Fruit fly (Drosophila melanogaster) whole organism, wandering third instar larva: Measurements from ENCODE around the gene CG43844.

Experiments used
- Abd-B ChIP-seq: fragments of >200 bp; optimal IDR thresholded peaks from 2 replicates; lab custom pipeline; 2017; ENCODE audit warnings: missing biosample characterization, missing genetic modification characterization
- CG32264 ChIP-seq: fragments of 200-800 bp; sonication (Bioruptor generic); optimal IDR thresholded peaks from 2 replicates; lab custom pipeline; 2016; ENCODE audit warnings: missing biosample characterization, missing genetic modification characterization
- CG9705 ChIP-seq: fragments of 200-800 bp; sonication (Bioruptor generic); optimal IDR thresholded peaks from 2 replicates; lab custom pipeline; 2018; ENCODE audit warnings: missing biosample characterization, mild to moderate bottlenecking, missing genetic modification characterization
- CrebA ChIP-seq: fragments of 200-800 bp; sonication (Bioruptor generic); optimal IDR thresholded peaks from 2 replicates; lab custom pipeline; 2016; ENCODE audit warnings: missing biosample characterization, mild to moderate bottlenecking, missing genetic modification characterization, borderline replicate concordance
- Dfd ChIP-seq: fragments of >200 bp; optimal IDR thresholded peaks from 2 replicates; lab custom pipeline; 2017; ENCODE audit warnings: missing biosample characterization, missing genetic modification characterization
- Dif ChIP-seq: fragments of 200-275, 200-300 bp; sonication (Bioruptor generic); optimal IDR thresholded peaks from 2 replicates; lab custom pipeline; 2018; ENCODE audit warnings: missing biosample characterization, missing genetic modification characterization; ENCODE audit not compliant: partially characterized antibody
- GATAd ChIP-seq: sonication (Bioruptor generic); optimal IDR thresholded peaks from 2 replicates; lab custom pipeline; 2016; ENCODE audit warnings: missing biosample characterization, missing genetic modification characterization
- HLH106 ChIP-seq: fragments of 200-800 bp; optimal IDR thresholded peaks from 3 replicates; lab custom pipeline; 2019; ENCODE audit warnings: missing biosample characterization, mild to moderate bottlenecking, missing genetic modification characterization, moderate library complexity
- Hnf4 ChIP-seq: fragments of 200-800 bp; sonication (Bioruptor generic); optimal IDR thresholded peaks from 2 replicates; lab custom pipeline; 2016; ENCODE audit warnings: missing biosample characterization, mild to moderate bottlenecking, missing genetic modification characterization
- Hr78 ChIP-seq: fragments of >200 bp; optimal IDR thresholded peaks from 2 replicates; lab custom pipeline; 2017; ENCODE audit warnings: missing biosample characterization, missing genetic modification characterization
- Hr83 ChIP-seq: fragments of 200-300 bp; sonication (Bioruptor generic); optimal IDR thresholded peaks from 2 replicates; lab custom pipeline; 2016; ENCODE audit warnings: missing biosample characterization, mild to moderate bottlenecking, missing genetic modification characterization, moderate library complexity; ENCODE audit not compliant: poor library complexity, severe bottlenecking
- Jra ChIP-seq: sonication (Bioruptor generic); optimal IDR thresholded peaks from 2 replicates; lab custom pipeline; 2016; ENCODE audit warnings: missing biosample characterization, missing genetic modification characterization
- Mio ChIP-seq: sonication (Bioruptor generic); optimal IDR thresholded peaks from 2 replicates; lab custom pipeline; 2016; ENCODE audit warnings: missing biosample characterization, missing genetic modification characterization
- Myc ChIP-seq: fragments of >200 bp; optimal IDR thresholded peaks from 2 replicates; lab custom pipeline; 2017
- N ChIP-seq: fragments of >200 bp; optimal IDR thresholded peaks from 2 replicates; lab custom pipeline; 2018; ENCODE audit warnings: missing biosample characterization, missing external identifiers, missing genetic modification characterization
- OdsH ChIP-seq: fragments of 200-800 bp; sonication (Bioruptor generic); optimal IDR thresholded peaks from 2 replicates; lab custom pipeline; 2016; ENCODE audit warnings: missing biosample characterization, mild to moderate bottlenecking, missing genetic modification characterization
- Rel ChIP-seq, 2 experiments: fragments of 200-800 bp; sonication (Bioruptor generic) in 1 of 2; optimal IDR thresholded peaks; 2 replicates in 1 of 2; 3 replicates in 1 of 2; lab custom pipeline; 2016 to 2019; ENCODE audit warnings: mild to moderate bottlenecking in 2 of 2, missing biosample characterization in 2 of 2, missing genetic modification characterization in 2 of 2, moderate library complexity in 1 of 2
- Sp1 ChIP-seq: fragments of 200-800 bp; sonication (Bioruptor generic); optimal IDR thresholded peaks from 3 replicates; lab custom pipeline; 2019; ENCODE audit warnings: missing biosample characterization, mild to moderate bottlenecking, missing genetic modification characterization, moderate library complexity
- Vsx2 ChIP-seq: fragments of 200-300, 225-300 bp; sonication (Bioruptor generic); optimal IDR thresholded peaks from 2 replicates; lab custom pipeline; 2018; ENCODE audit warnings: missing biosample characterization, missing genetic modification characterization; ENCODE audit not compliant: partially characterized antibody
- br ChIP-seq: fragments of 200-800 bp; sonication (Bioruptor generic); optimal IDR thresholded peaks from 2 replicates; lab custom pipeline; 2016; ENCODE audit warnings: missing biosample characterization, missing genetic modification characterization
- brk ChIP-seq: fragments of 200-800 bp; sonication (Bioruptor generic); optimal IDR thresholded peaks from 2 replicates; lab custom pipeline; 2016; ENCODE audit warnings: missing biosample characterization, mild to moderate bottlenecking, missing genetic modification characterization
- dl ChIP-seq, 2 experiments: fragments of 175-275, 200-275 bp in 1 of 2; fragments of 200-275 bp in 1 of 2; sonication (Bioruptor generic); optimal IDR thresholded peaks; lab custom pipeline; 2018; ENCODE audit warnings: mild to moderate bottlenecking in 2 of 2, missing biosample characterization in 2 of 2, missing genetic modification characterization in 2 of 2, moderate library complexity in 2 of 2; ENCODE audit not compliant: partially characterized antibody in 2 of 2, insufficient read depth in 1 of 2
- dmrt93B ChIP-seq: fragments of 200-800 bp; sonication (Bioruptor generic); optimal IDR thresholded peaks from 2 replicates; lab custom pipeline; 2018; ENCODE audit warnings: missing biosample characterization, mild to moderate bottlenecking, missing genetic modification characterization
- dsf ChIP-seq: sonication (Bioruptor generic); optimal IDR thresholded peaks from 2 replicates; lab custom pipeline; 2016; ENCODE audit warnings: missing biosample characterization, missing genetic modification characterization, borderline replicate concordance
- ey ChIP-seq: fragments of 200-800 bp; sonication (Bioruptor generic); optimal IDR thresholded peaks from 2 replicates; lab custom pipeline; 2016; ENCODE audit warnings: missing biosample characterization, missing genetic modification characterization
- foxo ChIP-seq, 2 experiments: fragments of 200-800 bp; sonication (Bioruptor generic); optimal IDR thresholded peaks; 2 replicates in 1 of 2; 3 replicates in 1 of 2; lab custom pipeline; 2016 to 2017; ENCODE audit warnings: missing biosample characterization in 2 of 2, missing genetic modification characterization in 2 of 2
- fru ChIP-seq: fragments of 200-800 bp; sonication (Bioruptor generic); optimal IDR thresholded peaks from 3 replicates; lab custom pipeline; 2016; ENCODE audit warnings: missing biosample characterization, mild to moderate bottlenecking, missing genetic modification characterization
- h ChIP-seq: fragments of 200-800 bp; sonication (Bioruptor generic); optimal IDR thresholded peaks from 3 replicates; lab custom pipeline; 2016; ENCODE audit warnings: missing biosample characterization, mild to moderate bottlenecking, missing genetic modification characterization
- jim ChIP-seq: fragments of 175-275, 200-325 bp; sonication (Bioruptor generic); optimal IDR thresholded peaks from 2 replicates; lab custom pipeline; 2016; ENCODE audit warnings: missing biosample characterization, mild to moderate bottlenecking, missing genetic modification characterization
- lola ChIP-seq: fragments of >200 bp; optimal IDR thresholded peaks from 2 replicates; lab custom pipeline; 2017; ENCODE audit warnings: missing biosample characterization, missing genetic modification characterization
- pan ChIP-seq: fragments of >200 bp; optimal IDR thresholded peaks from 2 replicates; lab custom pipeline; 2017
- psq ChIP-seq: fragments of 200-800 bp; sonication (Bioruptor generic); optimal IDR thresholded peaks from 3 replicates; lab custom pipeline; 2017; ENCODE audit warnings: missing biosample characterization, mild to moderate bottlenecking, missing genetic modification characterization, moderate library complexity
- rgr ChIP-seq: fragments of 200-800 bp; sonication (Bioruptor generic); optimal IDR thresholded peaks from 3 replicates; lab custom pipeline; 2016; ENCODE audit warnings: missing biosample characterization, mild to moderate bottlenecking, missing genetic modification characterization
- sage ChIP-seq: fragments of 200-800 bp; sonication (Bioruptor generic); optimal IDR thresholded peaks from 2 replicates; lab custom pipeline; 2016; ENCODE audit warnings: missing biosample characterization, mild to moderate bottlenecking, missing genetic modification characterization
- sv ChIP-seq: fragments of 200-800 bp; sonication (Bioruptor generic); optimal IDR thresholded peaks from 3 replicates; lab custom pipeline; 2016; ENCODE audit warnings: missing biosample characterization, missing genetic modification characterization
- tai ChIP-seq: sonication (Bioruptor generic); optimal IDR thresholded peaks from 2 replicates; lab custom pipeline; 2016; ENCODE audit warnings: missing biosample characterization, missing genetic modification characterization
- usp ChIP-seq: fragments of >200 bp; optimal IDR thresholded peaks from 2 replicates; lab custom pipeline; 2017; ENCODE audit warnings: missing biosample characterization, missing genetic modification characterization
- woc ChIP-seq: sonication (Bioruptor generic); optimal IDR thresholded peaks from 2 replicates; lab custom pipeline; 2016; ENCODE audit warnings: missing biosample characterization, mild to moderate bottlenecking, missing genetic modification characterization

The CG43844 gene

DNA sequence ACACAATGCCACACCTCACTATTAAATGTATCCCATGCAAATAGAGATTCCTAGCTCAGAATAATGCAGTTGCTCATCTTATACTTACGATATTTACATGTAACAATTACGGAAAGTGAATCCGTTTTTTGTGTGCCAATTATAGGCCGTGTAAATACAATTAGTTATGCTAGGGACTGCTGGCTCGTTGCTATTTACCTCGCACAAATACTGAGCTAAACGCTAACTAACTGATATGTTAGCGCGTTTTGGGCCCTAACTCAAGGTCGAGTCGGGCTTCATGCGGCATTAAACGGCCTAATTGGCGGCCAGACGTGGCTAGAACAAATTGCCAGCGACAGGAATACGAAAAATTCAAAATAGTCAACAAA lies 32.5 kb upstream of the CG43844 start:
- TF ChIP-seq br (GFP tag; lab: Kevin White, UChicago) (no peak), Rel (GFP tag; optimal IDR thresholded peaks at IDR 0.05; lab: Kevin White, UChicago) (no peak), Rel (tag; optimal IDR thresholded peaks at IDR 0.05; lab: Kevin White, UChicago) (no peak), ey (GFP tag; lab: Kevin White, UChicago) (no peak), Hr83 (GFP tag; lab: Kevin White, UChicago) (no peak)

DNA sequence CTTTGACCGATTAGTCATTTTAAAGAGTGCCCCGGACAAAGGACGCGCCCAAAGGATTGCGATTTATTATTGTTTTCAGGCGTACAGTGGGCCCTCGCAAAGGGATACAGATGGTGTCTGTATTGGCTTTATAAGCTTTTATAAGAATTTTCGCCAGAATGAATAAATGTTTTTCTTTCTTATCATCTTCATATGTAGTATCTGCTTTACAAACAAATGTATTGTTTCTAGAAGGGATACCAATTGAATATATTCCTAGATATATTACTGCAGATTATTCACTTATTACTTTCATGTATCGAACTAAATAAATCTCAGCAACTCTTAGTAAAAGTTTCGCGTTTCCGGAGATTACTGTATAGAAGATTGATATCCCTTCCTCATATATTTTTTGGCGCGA lies 31.8 kb upstream of the CG43844 start:
- TF ChIP-seq OdsH (GFP tag; lab: Kevin White, UChicago) (peak; percentile 6), h (GFP tag; lab: Kevin White, UChicago) (peak; percentile 13), ey (GFP tag; lab: Kevin White, UChicago) (peak; percentile 6), HLH106 (tag; lab: Kevin White, UChicago) (peak; percentile 28), Sp1 (GFP tag; lab: Kevin White, UChicago) (peak; percentile 11), Hnf4 (no peak), woc (GFP tag; lab: Kevin White, UChicago) (peak; percentile 17), foxo (GFP tag; optimal IDR thresholded peaks at IDR 0.05; lab: Kevin White, UChicago) (peak in 1 of 2 experiments; percentile 26), fru (GFP tag; lab: Kevin White, UChicago) (peak; percentile 36), br (GFP tag; lab: Kevin White, UChicago) (no peak), psq (peak; percentile 7)

DNA sequence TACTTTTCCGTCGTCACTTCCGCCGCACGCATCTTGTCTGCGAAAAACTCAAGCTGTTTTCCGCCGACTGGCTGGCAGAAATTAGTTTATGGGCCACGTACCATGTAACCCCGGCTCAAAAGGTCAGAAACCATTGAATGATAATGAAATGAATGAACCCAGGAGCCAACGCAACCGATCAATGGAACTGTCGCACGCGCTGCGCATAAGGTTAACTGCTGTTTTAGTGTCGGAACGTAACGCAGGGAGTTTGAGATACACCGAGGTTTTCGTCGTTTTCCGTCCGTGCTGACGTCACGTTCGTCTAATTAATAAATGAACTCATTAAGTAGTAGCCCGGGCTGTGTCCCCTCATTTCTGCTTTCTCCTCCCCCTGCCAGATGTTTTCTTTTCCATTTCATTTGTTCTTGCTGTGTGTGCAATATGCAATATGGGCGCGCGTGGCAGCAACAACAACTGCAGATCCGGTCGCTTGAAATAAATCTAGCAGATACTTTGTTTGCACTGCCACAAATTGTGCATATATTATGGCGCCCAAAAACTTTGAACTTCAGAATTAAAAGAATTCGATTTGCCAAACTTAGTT lies 31.0 kb upstream of the CG43844 start:
- TF ChIP-seq pan (lab: Kevin White, UChicago) = no peak
- TF ChIP-seq Dfd (GFP tag; lab: Kevin White, UChicago) = no peak
- no peak for TF ChIP-seq ey (GFP tag; lab: Kevin White, UChicago)
- TF ChIP-seq, all 38 proteins: peak for 0

DNA sequence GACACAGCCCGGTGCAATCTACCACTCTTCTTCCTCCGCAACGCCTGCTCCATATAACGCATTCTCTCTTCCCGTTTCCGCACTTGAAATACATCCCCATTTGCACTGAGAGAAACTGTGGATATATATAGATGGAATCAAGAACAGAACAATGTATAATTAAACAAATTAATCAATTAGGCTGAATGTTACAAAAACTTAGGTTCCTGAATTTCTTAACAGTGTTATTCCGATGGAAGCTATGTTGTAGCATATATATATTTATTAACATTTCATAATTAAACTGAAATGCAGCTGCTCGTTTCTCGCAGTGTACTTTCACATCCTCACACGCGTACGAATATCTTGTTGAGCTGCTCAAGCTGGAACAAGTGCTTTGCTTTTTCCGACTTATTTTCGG lies 29.8 kb upstream of the CG43844 start:
- TF ChIP-seq Hr78 = no peak
- peak; percentile 12 for TF ChIP-seq Mio (GFP tag; lab: Kevin White, UChicago)
- TF ChIP-seq brk (GFP tag; lab: Kevin White, UChicago) = peak; percentile 85
- no peak for TF ChIP-seq Vsx2 (GFP tag; lab: Kevin White, UChicago)
- TF ChIP-seq OdsH (GFP tag; lab: Kevin White, UChicago) = peak; percentile 92
- TF ChIP-seq sage = peak; percentile 86
- peak; percentile 95 for TF ChIP-seq HLH106 (tag; lab: Kevin White, UChicago)
- TF ChIP-seq Jra = peak; percentile 85
- TF ChIP-seq jim (GFP tag; lab: Kevin White, UChicago) = no peak
- peak; percentile 97 for TF ChIP-seq fru (GFP tag; lab: Kevin White, UChicago)
- no peak for TF ChIP-seq Dfd (GFP tag; lab: Kevin White, UChicago)
- peak; percentile 95 for TF ChIP-seq Sp1 (GFP tag; lab: Kevin White, UChicago)
- TF ChIP-seq dmrt93B (GFP tag; lab: Kevin White, UChicago) = peak; percentile 84
- peak; percentile 8 for TF ChIP-seq CrebA (GFP tag; lab: Kevin White, UChicago)
- TF ChIP-seq GATAd (GFP tag; lab: Kevin White, UChicago) = peak; percentile 1
- TF ChIP-seq Myc (lab: Kevin White, UChicago) = no peak
- TF ChIP-seq ey (GFP tag; lab: Kevin White, UChicago) = peak; percentile 95
- TF ChIP-seq psq = peak; percentile 94
- peak; percentile 70 for TF ChIP-seq Rel (GFP tag; optimal IDR thresholded peaks at IDR 0.05; lab: Kevin White, UChicago)
- peak; percentile 75 for TF ChIP-seq Rel (tag; optimal IDR thresholded peaks at IDR 0.05; lab: Kevin White, UChicago)
- no peak for TF ChIP-seq Hr83 (GFP tag; lab: Kevin White, UChicago)
- TF ChIP-seq pan (lab: Kevin White, UChicago) = no peak
- peak; percentile 5 for TF ChIP-seq sv (GFP tag; lab: Kevin White, UChicago)
- no peak for TF ChIP-seq usp
- no peak for TF ChIP-seq dl (GFP tag; optimal IDR thresholded peaks at IDR 0.05; lab: Kevin White, UChicago; ENCODE audit: insufficient read depth in 1 of 2, partially characterized antibody in 2 of 2)
- TF ChIP-seq h (GFP tag; lab: Kevin White, UChicago) = peak; percentile 96
- peak; percentile 76 for TF ChIP-seq dsf (GFP tag; lab: Kevin White, UChicago)
- TF ChIP-seq woc (GFP tag; lab: Kevin White, UChicago) = peak; percentile 89
- TF ChIP-seq Dif (GFP tag; lab: Kevin White, UChicago) = no peak
- TF ChIP-seq CG9705 (GFP tag; lab: Kevin White, UChicago) = peak; percentile 85
- peak; percentile 92 for TF ChIP-seq rgr (GFP tag; lab: Kevin White, UChicago)
- peak in 1 of 2 experiments; percentile 96 for TF ChIP-seq foxo (GFP tag; optimal IDR thresholded peaks at IDR 0.05; lab: Kevin White, UChicago)
- TF ChIP-seq Abd-B (GFP tag; lab: Kevin White, UChicago) = no peak
- TF ChIP-seq tai (GFP tag; lab: Kevin White, UChicago) = peak; percentile 83
- TF ChIP-seq N = no peak
- peak; percentile 95 for TF ChIP-seq br (GFP tag; lab: Kevin White, UChicago)
- no peak for TF ChIP-seq lola (GFP tag; lab: Kevin White, UChicago)
- TF ChIP-seq CG32264 (GFP tag; lab: Kevin White, UChicago) = peak; percentile 68
- peak; percentile 91 for TF ChIP-seq Hnf4
- TF ChIP-seq, all 38 proteins: peak for 25
